Fruit fly (Drosophila melanogaster): ENCODE measurements around the gene CG7872.

Gene CG7872

dm6 chrX:15593477-15594229 is 15.6 kb downstream of the CG7872 start, which contains the start of gene Chsy (continued):
- TF ChIP-seq CG12155 (GFP tag; optimal IDR thresholded peaks at IDR 0.05) (no peak), CG12942 (GFP tag; optimal IDR thresholded peaks at IDR 0.05) (no peak), bab2 (GFP tag; optimal IDR thresholded peaks at IDR 0.05) (no peak), Doc2 (GFP tag; IDR thresholded peaks at IDR 0.05) (no peak), CG14014 (GFP tag; IDR thresholded peaks at IDR 0.05) (no peak), ap (GFP tag; IDR thresholded peaks at IDR 0.05) (no peak), CG4617 (GFP tag; optimal IDR thresholded peaks at IDR 0.05; ENCODE audit: borderline replicate concordance) (no peak), CG2116 (GFP tag; optimal IDR thresholded peaks at IDR 0.05) (no peak), CG7987 (GFP tag; optimal IDR thresholded peaks at IDR 0.05) (no peak), row (GFP tag; IDR thresholded peaks at IDR 0.05) (peak; percentile 80), CG12391 (tag; optimal IDR thresholded peaks at IDR 0.05) (peak; percentile 31), CG33213 (GFP tag; optimal IDR thresholded peaks at IDR 0.05) (no peak), Trl (optimal IDR thresholded peaks at IDR 0.05) (peak; percentile 79 to 80), Trl (GFP tag; optimal IDR thresholded peaks at IDR 0.05) (no peak), CG1792 (GFP tag; optimal IDR thresholded peaks at IDR 0.05) (no peak), CG3838 (GFP tag; optimal IDR thresholded peaks at IDR 0.05) (no peak), unpg (GFP tag; optimal IDR thresholded peaks at IDR 0.05) (no peak), pnt (GFP tag; optimal IDR thresholded peaks at IDR 0.05) (no peak), CG5180 (GFP tag; optimal IDR thresholded peaks at IDR 0.05) (peak; percentile 14), tna (GFP tag; IDR thresholded peaks at IDR 0.05; ENCODE audit: partially characterized antibody) (no peak), h (optimal IDR thresholded peaks at IDR 0.05) (no peak), corto (GFP tag; optimal IDR thresholded peaks at IDR 0.05) (no peak), Jarid2 (GFP tag; optimal IDR thresholded peaks at IDR 0.05) (peak; percentile 73), Optix (GFP tag; IDR thresholded peaks at IDR 0.05) (no peak), Meics (GFP tag; optimal IDR thresholded peaks at IDR 0.05) (no peak), al (GFP tag; IDR thresholded peaks at IDR 0.05) (no peak), CG17802 (tag; optimal IDR thresholded peaks at IDR 0.05) (no peak), salm (tag; optimal IDR thresholded peaks at IDR 0.05) (no peak), z (GFP tag; IDR thresholded peaks at IDR 0.05) (no peak), dati (GFP tag; IDR thresholded peaks at IDR 0.05) (no peak), CG12659 (GFP tag; optimal IDR thresholded peaks at IDR 0.05) (no peak), CG12744 (GFP tag; optimal IDR thresholded peaks at IDR 0.05) (no peak), CG7839 (tag; optimal IDR thresholded peaks at IDR 0.05) (no peak), Ssrp (tag; optimal IDR thresholded peaks at IDR 0.05) (no peak), CG17568 (GFP tag; optimal IDR thresholded peaks at IDR 0.05) (no peak), Xbp1 (GFP tag; optimal IDR thresholded peaks at IDR 0.05) (no peak), CG11695 (GFP tag; IDR thresholded peaks at IDR 0.05) (0 out of 3 replicates have a peak, but pooled peaks have one; percentile 29), Opbp (GFP tag; IDR thresholded peaks at IDR 0.05; ENCODE audit: partially characterized antibody) (0 out of 3 replicates have a peak, but pooled peaks have one; percentile 5), CG9609 (GFP tag; optimal IDR thresholded peaks at IDR 0.05) (no peak), tin (GFP tag; optimal IDR thresholded peaks at IDR 0.05) (no peak), CG15514 (GFP tag; optimal IDR thresholded peaks at IDR 0.05) (peak; percentile 92), Gug (GFP tag; IDR thresholded peaks at IDR 0.05) (peak; percentile 49; the same call in 1 of the 4 replicates), schlank (tag; optimal IDR thresholded peaks at IDR 0.05) (no peak), Aef1 (GFP tag; IDR thresholded peaks at IDR 0.05) (no peak), Elba2 (GFP tag; optimal IDR thresholded peaks at IDR 0.05) (peak; percentile 1), CG42726 (GFP tag; IDR thresholded peaks at IDR 0.05; ENCODE audit: partially characterized antibody) (no peak), hkb (optimal IDR thresholded peaks at IDR 0.05) (no peak), hkb (GFP tag; IDR thresholded peaks at IDR 0.05) (no peak), Hr39 (optimal IDR thresholded peaks at IDR 0.05) (no peak), Antp (GFP tag; optimal IDR thresholded peaks at IDR 0.05) (no peak), CG1602 (GFP tag; optimal IDR thresholded peaks at IDR 0.05) (no peak)

All from whole organism, embryonic.